Fruit fly (Drosophila melanogaster) whole organism, prepupa: ENCODE measurements around the gene Spn28B.

ENCODE experiments used
- Blimp-1 ChIP-seq: fragments of 200-800 bp; sonication (Bioruptor generic); optimal IDR thresholded peaks from 3 replicates; lab custom pipeline; 2017; ENCODE audit warnings: missing biosample characterization, missing genetic modification characterization, mild to moderate bottlenecking, moderate library complexity, missing genetic modification reagents
- CG10669 ChIP-seq: fragments of 200-800 bp; sonication (Bioruptor generic); optimal IDR thresholded peaks from 3 replicates; lab custom pipeline; 2018; ENCODE audit warnings: missing biosample characterization, mild to moderate bottlenecking, missing genetic modification characterization, moderate library complexity
- CG11294 ChIP-seq: fragments of 200-800 bp; sonication (Bioruptor generic); IDR thresholded peaks from 2 replicates; pipeline ENCODE4 v1.3.6; 2022; ENCODE audit warnings: missing biosample characterization, missing genetic modification characterization
- CG11902 ChIP-seq: fragments of 200-800 bp; sonication (Bioruptor generic); optimal IDR thresholded peaks from 3 replicates; lab custom pipeline; 2016; ENCODE audit warnings: missing biosample characterization, missing genetic modification characterization
- CG1621 ChIP-seq: fragments of 200-800 bp; sonication (Bioruptor generic); optimal IDR thresholded peaks from 3 replicates; lab custom pipeline; 2018; ENCODE audit warnings: missing biosample characterization, mild to moderate bottlenecking, missing genetic modification characterization
- CG3032 ChIP-seq: fragments of 200-800 bp; optimal IDR thresholded peaks from 2 replicates; lab custom pipeline; 2019; ENCODE audit warnings: missing biosample characterization, mild to moderate bottlenecking, missing genetic modification characterization, moderate library complexity
- CG31627 ChIP-seq: fragments of 200-800 bp; sonication (Bioruptor generic); optimal IDR thresholded peaks from 3 replicates; lab custom pipeline; 2016; ENCODE audit warnings: missing biosample characterization, missing genetic modification characterization
- CG32006 ChIP-seq: fragments of 200-800 bp; sonication (Bioruptor generic); optimal IDR thresholded peaks from 3 replicates; lab custom pipeline; 2017; ENCODE audit warnings: missing biosample characterization, mild to moderate bottlenecking, missing genetic modification characterization
- CG34406 ChIP-seq: fragments of 200-800 bp; sonication (Bioruptor generic); optimal IDR thresholded peaks from 3 replicates; lab custom pipeline; 2016; ENCODE audit warnings: missing biosample characterization, missing genetic modification characterization
- CG3919 ChIP-seq: fragments of 200-800 bp; sonication (Bioruptor generic); optimal IDR thresholded peaks from 3 replicates; lab custom pipeline; 2016; ENCODE audit warnings: missing biosample characterization, missing genetic modification characterization
- CG6163 ChIP-seq: fragments of 200-800 bp; sonication (Bioruptor generic); IDR thresholded peaks from 3 replicates; pipeline ENCODE4 v1.3.6; 2022; ENCODE audit warnings: missing biosample characterization, missing genetic modification characterization
- CG6276 ChIP-seq: fragments of 200-800 bp; sonication (Bioruptor generic); optimal IDR thresholded peaks from 2 replicates; lab custom pipeline; 2017; ENCODE audit warnings: missing biosample characterization, mild to moderate bottlenecking, missing genetic modification characterization
- CG6792 ChIP-seq: fragments of 200-800 bp; sonication (Bioruptor generic); optimal IDR thresholded peaks from 3 replicates; lab custom pipeline; 2016; ENCODE audit warnings: missing biosample characterization, missing genetic modification characterization
- CG6854 ChIP-seq: fragments of 200-800 bp; sonication (Bioruptor generic); optimal IDR thresholded peaks from 2 replicates; lab custom pipeline; 2017; ENCODE audit warnings: missing biosample characterization, mild to moderate bottlenecking, missing genetic modification characterization
- CG7368 ChIP-seq: fragments of 200-800 bp; sonication (Bioruptor generic); optimal IDR thresholded peaks from 3 replicates; lab custom pipeline; 2016; ENCODE audit warnings: missing biosample characterization, missing genetic modification characterization
- CG8319 ChIP-seq: fragments of 200-800 bp; sonication (Bioruptor generic); optimal IDR thresholded peaks from 3 replicates; lab custom pipeline; 2016; ENCODE audit warnings: missing biosample characterization, missing genetic modification characterization
- CG8632 ChIP-seq: fragments of 200-800 bp; sonication (Bioruptor generic); optimal IDR thresholded peaks from 3 replicates; lab custom pipeline; 2016; ENCODE audit warnings: missing biosample characterization, missing genetic modification characterization
- CG9139 ChIP-seq: fragments of 200-800 bp; sonication (Bioruptor generic); optimal IDR thresholded peaks from 3 replicates; lab custom pipeline; 2017; ENCODE audit warnings: missing biosample characterization, mild to moderate bottlenecking, missing genetic modification characterization
- Eip75B ChIP-seq: fragments of 200-800 bp; sonication (Bioruptor generic); optimal IDR thresholded peaks from 3 replicates; lab custom pipeline; 2016; ENCODE audit warnings: missing biosample characterization, missing genetic modification characterization
- Eip78C ChIP-seq: fragments of 200-800 bp; sonication (Bioruptor generic); peaks from one replicate; lab custom pipeline; 2016; ENCODE audit warnings: missing biosample characterization, missing genetic modification characterization
- Ets21C ChIP-seq: fragments of 200-800 bp; sonication (Bioruptor generic); optimal IDR thresholded peaks from 3 replicates; lab custom pipeline; 2016; ENCODE audit warnings: missing biosample characterization, missing genetic modification characterization
- Ets96B ChIP-seq: fragments of 200-800 bp; optimal IDR thresholded peaks from 2 replicates; lab custom pipeline; 2019; ENCODE audit warnings: missing biosample characterization, mild to moderate bottlenecking, missing genetic modification characterization, moderate library complexity
- Hr39 ChIP-seq: fragments of 200-800 bp; sonication (Bioruptor generic); optimal IDR thresholded peaks from 2 replicates; lab custom pipeline; 2016; ENCODE audit warnings: missing biosample characterization, missing genetic modification characterization
- Hr4 ChIP-seq: fragments of 200-800 bp; sonication (Bioruptor generic); optimal IDR thresholded peaks from 3 replicates; lab custom pipeline; 2016; ENCODE audit warnings: missing biosample characterization, missing genetic modification characterization
- Met ChIP-seq: fragments of 200-800 bp; sonication (Bioruptor generic); optimal IDR thresholded peaks from 3 replicates; lab custom pipeline; 2016; ENCODE audit warnings: missing biosample characterization, missing genetic modification characterization
- OdsH ChIP-seq: fragments of 200-800 bp; sonication (Bioruptor generic); optimal IDR thresholded peaks from 3 replicates; lab custom pipeline; 2016; ENCODE audit warnings: missing biosample characterization, missing genetic modification characterization
- Smox ChIP-seq: fragments of 200-800 bp; sonication (Bioruptor generic); optimal IDR thresholded peaks from 3 replicates; lab custom pipeline; 2016; ENCODE audit warnings: missing biosample characterization, missing genetic modification characterization
- Sox102F ChIP-seq: fragments of 200-800 bp; sonication (Bioruptor generic); optimal IDR thresholded peaks from 2 replicates; lab custom pipeline; 2016; ENCODE audit warnings: missing biosample characterization, mild to moderate bottlenecking, missing genetic modification characterization
- Sox14 ChIP-seq: fragments of 200-800 bp; sonication (Bioruptor generic); optimal IDR thresholded peaks from 3 replicates; lab custom pipeline; 2016; ENCODE audit warnings: missing biosample characterization, missing genetic modification characterization
- Sox15 ChIP-seq: fragments of 200-800 bp; sonication (Bioruptor generic); optimal IDR thresholded peaks from 3 replicates; lab custom pipeline; 2016; ENCODE audit warnings: missing biosample characterization, missing genetic modification characterization
- achi ChIP-seq: fragments of 200-800 bp; sonication (Bioruptor generic); optimal IDR thresholded peaks from 3 replicates; lab custom pipeline; 2016; ENCODE audit warnings: missing biosample characterization, missing genetic modification characterization
- acj6 ChIP-seq: fragments of 200-800 bp; sonication (Bioruptor generic); optimal IDR thresholded peaks from 3 replicates; lab custom pipeline; 2016; ENCODE audit warnings: missing biosample characterization, missing genetic modification characterization
- cyc ChIP-seq: fragments of 200-800 bp; sonication (Bioruptor generic); optimal IDR thresholded peaks from 3 replicates; lab custom pipeline; 2016; ENCODE audit warnings: missing biosample characterization, missing genetic modification characterization
- dac ChIP-seq: fragments of 200-800 bp; sonication (Bioruptor generic); optimal IDR thresholded peaks from 2 replicates; lab custom pipeline; 2017; ENCODE audit warnings: missing biosample characterization, mild to moderate bottlenecking, missing genetic modification characterization
- dsx ChIP-seq: fragments of 200-800 bp; optimal IDR thresholded peaks from 3 replicates; lab custom pipeline; 2019; ENCODE audit warnings: missing biosample characterization, mild to moderate bottlenecking, missing genetic modification characterization, moderate library complexity; ENCODE audit not compliant: poor library complexity, severe bottlenecking
- eg ChIP-seq: fragments of 200-800 bp; sonication (Bioruptor generic); IDR thresholded peaks from 3 replicates; pipeline ENCODE4 v1.3.6; 2022; ENCODE audit warnings: missing biosample characterization, missing genetic modification characterization
- esn ChIP-seq: fragments of 200-800 bp; sonication (Bioruptor generic); optimal IDR thresholded peaks from 2 replicates; lab custom pipeline; 2016; ENCODE audit warnings: missing biosample characterization, mild to moderate bottlenecking, missing genetic modification characterization, moderate library complexity
- fkh ChIP-seq: fragments of 200-800 bp; sonication (Bioruptor generic); optimal IDR thresholded peaks from 3 replicates; lab custom pipeline; 2017; ENCODE audit warnings: missing biosample characterization, mild to moderate bottlenecking, missing genetic modification characterization, moderate library complexity
- lz ChIP-seq: fragments of 200-800 bp; sonication (Bioruptor generic); optimal IDR thresholded peaks from 3 replicates; lab custom pipeline; 2016; ENCODE audit warnings: missing biosample characterization, missing genetic modification characterization
- pdm3 ChIP-seq: fragments of 200-800 bp; sonication (Bioruptor generic); optimal IDR thresholded peaks from 3 replicates; lab custom pipeline; 2016; ENCODE audit warnings: missing biosample characterization, missing genetic modification characterization
- salr ChIP-seq, 2 experiments: fragments of 200-800 bp; sonication (Bioruptor generic); optimal IDR thresholded peaks; 3 replicates each; lab custom pipeline; 2016 to 2018; ENCODE audit warnings: missing biosample characterization in 2 of 2, missing genetic modification characterization in 2 of 2, mild to moderate bottlenecking in 1 of 2
- spab ChIP-seq: fragments of 200-800 bp; sonication (Bioruptor generic); optimal IDR thresholded peaks from 2 replicates; lab custom pipeline; 2017; ENCODE audit warnings: missing biosample characterization, mild to moderate bottlenecking, missing genetic modification characterization, missing genetic modification reagents
- topi ChIP-seq: fragments of 200-800 bp; sonication (Bioruptor generic); optimal IDR thresholded peaks from 3 replicates; lab custom pipeline; 2016; ENCODE audit warnings: missing biosample characterization, missing genetic modification characterization

Spn28B gene

dm6 chr2L:7570529-7570928 lies 11.2 kb upstream of the Spn28B start:
- TF ChIP-seq salr (GFP tag; optimal IDR thresholded peaks at IDR 0.05; lab: Kevin White, UChicago), result no peak
- TF ChIP-seq Sox15 (GFP tag; lab: Kevin White, UChicago), result no peak
- TF ChIP-seq fkh, result no peak
- no peak for TF ChIP-seq pdm3
- no peak for TF ChIP-seq Ets96B (tag; lab: Kevin White, UChicago)
- TF ChIP-seq CG3919 (GFP tag; lab: Kevin White, UChicago), result no peak
- no peak for TF ChIP-seq CG3032 (tag; lab: Kevin White, UChicago)
- TF ChIP-seq CG6163, result no peak
- no peak for TF ChIP-seq CG6854 (GFP tag; lab: Kevin White, UChicago)
- TF ChIP-seq dsx (GFP tag; lab: Kevin White, UChicago), result no peak
- no peak for TF ChIP-seq CG6276 (GFP tag; lab: Kevin White, UChicago)

- no peak for TF ChIP-seq lz (GFP tag; lab: Kevin White, UChicago)
- no peak for TF ChIP-seq Eip75B (GFP tag; lab: Kevin White, UChicago)
- TF ChIP-seq eg (GFP tag; lab: Robert Waterston, UW), result no peak
- TF ChIP-seq fkh, result peak; percentile 75
- no peak for TF ChIP-seq achi (GFP tag; lab: Kevin White, UChicago)
Observed at dm6 chr2L:7571667-7572502, 9.8 kb upstream of the Spn28B start.

dm6 chr2L:7572839-7573546 lies 8.7 kb upstream of the Spn28B start:
- TF ChIP-seq Hr4 (GFP tag; lab: Kevin White, UChicago) (peak; percentile 21), CG9139 (GFP tag; lab: Kevin White, UChicago) (no peak), CG31627 (GFP tag; lab: Kevin White, UChicago) (peak; percentile 73), CG10669 (GFP tag; lab: Kevin White, UChicago) (no peak), Sox14 (peak; percentile 24), CG7368 (GFP tag; lab: Kevin White, UChicago) (no peak), CG3919 (GFP tag; lab: Kevin White, UChicago) (peak; percentile 32), eg (GFP tag; lab: Robert Waterston, UW) (no peak; the same call in 2 of the 3 replicates), dac (GFP tag; lab: Kevin White, UChicago) (no peak), topi (GFP tag; lab: Kevin White, UChicago) (peak; percentile 62), Blimp-1 (GFP tag; lab: Kevin White, UChicago) (no peak), lz (GFP tag; lab: Kevin White, UChicago) (peak; percentile 37), Eip75B (GFP tag; lab: Kevin White, UChicago) (peak; percentile 54), CG8632 (peak; percentile 37), CG11294 (GFP tag; lab: Robert Waterston, UW) (no peak), CG34406 (peak; percentile 48), spab (GFP tag; lab: Kevin White, UChicago) (no peak), Met (peak; percentile 73), CG11902 (GFP tag; lab: Kevin White, UChicago) (peak; percentile 56), CG32006 (peak; percentile 46), Ets21C (GFP tag; lab: Kevin White, UChicago) (peak; percentile 38), Smox (GFP tag; lab: Kevin White, UChicago) (peak; percentile 64), Sox15 (GFP tag; lab: Kevin White, UChicago) (peak; percentile 0), CG8319 (GFP tag; lab: Kevin White, UChicago) (no peak), CG6792 (GFP tag; lab: Kevin White, UChicago) (peak; percentile 59), cyc (GFP tag; lab: Kevin White, UChicago) (peak; percentile 67), Eip78C (GFP tag; lab: Kevin White, UChicago) (peak; percentile 53), CG6276 (GFP tag; lab: Kevin White, UChicago) (no peak), pdm3 (peak; percentile 7), CG1621 (tag; lab: Kevin White, UChicago) (no peak), OdsH (GFP tag; lab: Kevin White, UChicago) (peak; percentile 34), esn (GFP tag; lab: Kevin White, UChicago) (peak; percentile 40), achi (GFP tag; lab: Kevin White, UChicago) (no peak), acj6 (GFP tag; lab: Kevin White, UChicago) (peak; percentile 50), CG6163 (0 out of 3 replicates have a peak, but pooled peaks have one; percentile 23), Sox102F (GFP tag; lab: Kevin White, UChicago) (peak; percentile 34), Hr39 (GFP tag; lab: Kevin White, UChicago) (peak; percentile 73), Ets96B (tag; lab: Kevin White, UChicago) (peak; percentile 46)
